Fruit fly (Drosophila melanogaster) whole organism, wandering third instar larva: ENCODE results near the gene Lgr1.

Source experiments
- Abd-B ChIP-seq: fragments of >200 bp; optimal IDR thresholded peaks from 2 replicates; lab custom pipeline; 2017; ENCODE audit warnings: missing biosample characterization, missing genetic modification characterization
- CG32264 ChIP-seq: fragments of 200-800 bp; sonication (Bioruptor generic); optimal IDR thresholded peaks from 2 replicates; lab custom pipeline; 2016; ENCODE audit warnings: missing biosample characterization, missing genetic modification characterization
- CG9705 ChIP-seq: fragments of 200-800 bp; sonication (Bioruptor generic); optimal IDR thresholded peaks from 2 replicates; lab custom pipeline; 2018; ENCODE audit warnings: missing biosample characterization, mild to moderate bottlenecking, missing genetic modification characterization
- CrebA ChIP-seq: fragments of 200-800 bp; sonication (Bioruptor generic); optimal IDR thresholded peaks from 2 replicates; lab custom pipeline; 2016; ENCODE audit warnings: missing biosample characterization, mild to moderate bottlenecking, missing genetic modification characterization, borderline replicate concordance
- Dfd ChIP-seq: fragments of >200 bp; optimal IDR thresholded peaks from 2 replicates; lab custom pipeline; 2017; ENCODE audit warnings: missing biosample characterization, missing genetic modification characterization
- Dif ChIP-seq: fragments of 200-275, 200-300 bp; sonication (Bioruptor generic); optimal IDR thresholded peaks from 2 replicates; lab custom pipeline; 2018; ENCODE audit warnings: missing biosample characterization, missing genetic modification characterization; ENCODE audit not compliant: partially characterized antibody
- GATAd ChIP-seq: sonication (Bioruptor generic); optimal IDR thresholded peaks from 2 replicates; lab custom pipeline; 2016; ENCODE audit warnings: missing biosample characterization, missing genetic modification characterization
- HLH106 ChIP-seq: fragments of 200-800 bp; optimal IDR thresholded peaks from 3 replicates; lab custom pipeline; 2019; ENCODE audit warnings: missing biosample characterization, mild to moderate bottlenecking, missing genetic modification characterization, moderate library complexity
- Hnf4 ChIP-seq: fragments of 200-800 bp; sonication (Bioruptor generic); optimal IDR thresholded peaks from 2 replicates; lab custom pipeline; 2016; ENCODE audit warnings: missing biosample characterization, mild to moderate bottlenecking, missing genetic modification characterization
- Hr78 ChIP-seq: fragments of >200 bp; optimal IDR thresholded peaks from 2 replicates; lab custom pipeline; 2017; ENCODE audit warnings: missing biosample characterization, missing genetic modification characterization
- Hr83 ChIP-seq: fragments of 200-300 bp; sonication (Bioruptor generic); optimal IDR thresholded peaks from 2 replicates; lab custom pipeline; 2016; ENCODE audit warnings: missing biosample characterization, mild to moderate bottlenecking, missing genetic modification characterization, moderate library complexity; ENCODE audit not compliant: poor library complexity, severe bottlenecking
- Jra ChIP-seq: sonication (Bioruptor generic); optimal IDR thresholded peaks from 2 replicates; lab custom pipeline; 2016; ENCODE audit warnings: missing biosample characterization, missing genetic modification characterization
- Mio ChIP-seq: sonication (Bioruptor generic); optimal IDR thresholded peaks from 2 replicates; lab custom pipeline; 2016; ENCODE audit warnings: missing biosample characterization, missing genetic modification characterization
- N ChIP-seq: fragments of >200 bp; optimal IDR thresholded peaks from 2 replicates; lab custom pipeline; 2018; ENCODE audit warnings: missing biosample characterization, missing external identifiers, missing genetic modification characterization
- OdsH ChIP-seq: fragments of 200-800 bp; sonication (Bioruptor generic); optimal IDR thresholded peaks from 2 replicates; lab custom pipeline; 2016; ENCODE audit warnings: missing biosample characterization, mild to moderate bottlenecking, missing genetic modification characterization
- Rel ChIP-seq, 2 experiments: fragments of 200-800 bp; sonication (Bioruptor generic) in 1 of 2; optimal IDR thresholded peaks; 2 replicates in 1 of 2; 3 replicates in 1 of 2; lab custom pipeline; 2016 to 2019; ENCODE audit warnings: mild to moderate bottlenecking in 2 of 2, missing biosample characterization in 2 of 2, missing genetic modification characterization in 2 of 2, moderate library complexity in 1 of 2
- Sp1 ChIP-seq: fragments of 200-800 bp; sonication (Bioruptor generic); optimal IDR thresholded peaks from 3 replicates; lab custom pipeline; 2019; ENCODE audit warnings: missing biosample characterization, mild to moderate bottlenecking, missing genetic modification characterization, moderate library complexity
- Vsx2 ChIP-seq: fragments of 200-300, 225-300 bp; sonication (Bioruptor generic); optimal IDR thresholded peaks from 2 replicates; lab custom pipeline; 2018; ENCODE audit warnings: missing biosample characterization, missing genetic modification characterization; ENCODE audit not compliant: partially characterized antibody
- br ChIP-seq: fragments of 200-800 bp; sonication (Bioruptor generic); optimal IDR thresholded peaks from 2 replicates; lab custom pipeline; 2016; ENCODE audit warnings: missing biosample characterization, missing genetic modification characterization
- brk ChIP-seq: fragments of 200-800 bp; sonication (Bioruptor generic); optimal IDR thresholded peaks from 2 replicates; lab custom pipeline; 2016; ENCODE audit warnings: missing biosample characterization, mild to moderate bottlenecking, missing genetic modification characterization
- dl ChIP-seq, 2 experiments: fragments of 175-275, 200-275 bp in 1 of 2; fragments of 200-275 bp in 1 of 2; sonication (Bioruptor generic); optimal IDR thresholded peaks; lab custom pipeline; 2018; ENCODE audit warnings: mild to moderate bottlenecking in 2 of 2, missing biosample characterization in 2 of 2, missing genetic modification characterization in 2 of 2, moderate library complexity in 2 of 2; ENCODE audit not compliant: partially characterized antibody in 2 of 2, insufficient read depth in 1 of 2
- dmrt93B ChIP-seq: fragments of 200-800 bp; sonication (Bioruptor generic); optimal IDR thresholded peaks from 2 replicates; lab custom pipeline; 2018; ENCODE audit warnings: missing biosample characterization, mild to moderate bottlenecking, missing genetic modification characterization
- dsf ChIP-seq: sonication (Bioruptor generic); optimal IDR thresholded peaks from 2 replicates; lab custom pipeline; 2016; ENCODE audit warnings: missing biosample characterization, missing genetic modification characterization, borderline replicate concordance
- ey ChIP-seq: fragments of 200-800 bp; sonication (Bioruptor generic); optimal IDR thresholded peaks from 2 replicates; lab custom pipeline; 2016; ENCODE audit warnings: missing biosample characterization, missing genetic modification characterization
- foxo ChIP-seq, 2 experiments: fragments of 200-800 bp; sonication (Bioruptor generic); optimal IDR thresholded peaks; 2 replicates in 1 of 2; 3 replicates in 1 of 2; lab custom pipeline; 2016 to 2017; ENCODE audit warnings: missing biosample characterization in 2 of 2, missing genetic modification characterization in 2 of 2
- fru ChIP-seq: fragments of 200-800 bp; sonication (Bioruptor generic); optimal IDR thresholded peaks from 3 replicates; lab custom pipeline; 2016; ENCODE audit warnings: missing biosample characterization, mild to moderate bottlenecking, missing genetic modification characterization
- h ChIP-seq: fragments of 200-800 bp; sonication (Bioruptor generic); optimal IDR thresholded peaks from 3 replicates; lab custom pipeline; 2016; ENCODE audit warnings: missing biosample characterization, mild to moderate bottlenecking, missing genetic modification characterization
- jim ChIP-seq: fragments of 175-275, 200-325 bp; sonication (Bioruptor generic); optimal IDR thresholded peaks from 2 replicates; lab custom pipeline; 2016; ENCODE audit warnings: missing biosample characterization, mild to moderate bottlenecking, missing genetic modification characterization
- lola ChIP-seq: fragments of >200 bp; optimal IDR thresholded peaks from 2 replicates; lab custom pipeline; 2017; ENCODE audit warnings: missing biosample characterization, missing genetic modification characterization
- pan ChIP-seq: fragments of >200 bp; optimal IDR thresholded peaks from 2 replicates; lab custom pipeline; 2017
- psq ChIP-seq: fragments of 200-800 bp; sonication (Bioruptor generic); optimal IDR thresholded peaks from 3 replicates; lab custom pipeline; 2017; ENCODE audit warnings: missing biosample characterization, mild to moderate bottlenecking, missing genetic modification characterization, moderate library complexity
- rgr ChIP-seq: fragments of 200-800 bp; sonication (Bioruptor generic); optimal IDR thresholded peaks from 3 replicates; lab custom pipeline; 2016; ENCODE audit warnings: missing biosample characterization, mild to moderate bottlenecking, missing genetic modification characterization
- sage ChIP-seq: fragments of 200-800 bp; sonication (Bioruptor generic); optimal IDR thresholded peaks from 2 replicates; lab custom pipeline; 2016; ENCODE audit warnings: missing biosample characterization, mild to moderate bottlenecking, missing genetic modification characterization
- sv ChIP-seq: fragments of 200-800 bp; sonication (Bioruptor generic); optimal IDR thresholded peaks from 3 replicates; lab custom pipeline; 2016; ENCODE audit warnings: missing biosample characterization, missing genetic modification characterization
- tai ChIP-seq: sonication (Bioruptor generic); optimal IDR thresholded peaks from 2 replicates; lab custom pipeline; 2016; ENCODE audit warnings: missing biosample characterization, missing genetic modification characterization
- usp ChIP-seq: fragments of >200 bp; optimal IDR thresholded peaks from 2 replicates; lab custom pipeline; 2017; ENCODE audit warnings: missing biosample characterization, missing genetic modification characterization
- woc ChIP-seq: sonication (Bioruptor generic); optimal IDR thresholded peaks from 2 replicates; lab custom pipeline; 2016; ENCODE audit warnings: missing biosample characterization, mild to moderate bottlenecking, missing genetic modification characterization

Lgr1 gene

DNA sequence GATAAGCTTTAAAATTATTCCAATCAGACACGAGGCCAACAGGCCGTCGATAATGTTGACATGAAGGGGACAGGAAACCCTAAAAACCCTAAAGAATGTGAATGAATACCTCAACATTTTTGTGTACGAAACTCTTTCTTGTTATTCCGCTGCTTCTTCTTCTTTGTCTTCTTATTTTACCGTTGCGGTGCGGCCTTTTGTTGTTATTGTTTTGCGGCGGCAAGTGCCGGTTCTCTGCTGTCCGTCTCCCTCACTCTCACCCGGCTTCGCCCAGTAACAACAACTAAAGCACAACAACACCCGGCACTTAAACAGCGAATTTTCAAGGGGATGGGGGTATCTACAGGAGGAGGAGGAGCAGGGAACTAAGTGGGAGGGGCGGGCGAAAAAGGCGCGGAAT is 11.2 kb upstream of the Lgr1 start:
- TF ChIP-seq fru (no peak), Hr78 (GFP tag; lab: Kevin White, UChicago) (no peak), lola (GFP tag; lab: Kevin White, UChicago) (no peak), foxo (GFP tag; optimal IDR thresholded peaks at IDR 0.05; lab: Kevin White, UChicago) (no peak), dmrt93B (GFP tag; lab: Kevin White, UChicago) (no peak), brk (GFP tag; lab: Kevin White, UChicago) (no peak), HLH106 (tag; lab: Kevin White, UChicago) (no peak), CrebA (no peak), OdsH (GFP tag; lab: Kevin White, UChicago) (no peak), dl (GFP tag; optimal IDR thresholded peaks at IDR 0.05; lab: Kevin White, UChicago; ENCODE audit: insufficient read depth in 1 of 2, partially characterized antibody in 2 of 2) (no peak), Dif (no peak), rgr (GFP tag; lab: Kevin White, UChicago) (no peak), ey (GFP tag; lab: Kevin White, UChicago) (no peak), sv (GFP tag; lab: Kevin White, UChicago) (no peak), jim (GFP tag; lab: Kevin White, UChicago) (no peak), sage (GFP tag; lab: Kevin White, UChicago) (no peak), dsf (GFP tag; lab: Kevin White, UChicago) (no peak), Dfd (GFP tag; lab: Kevin White, UChicago) (no peak), woc (GFP tag; lab: Kevin White, UChicago) (no peak)

DNA sequence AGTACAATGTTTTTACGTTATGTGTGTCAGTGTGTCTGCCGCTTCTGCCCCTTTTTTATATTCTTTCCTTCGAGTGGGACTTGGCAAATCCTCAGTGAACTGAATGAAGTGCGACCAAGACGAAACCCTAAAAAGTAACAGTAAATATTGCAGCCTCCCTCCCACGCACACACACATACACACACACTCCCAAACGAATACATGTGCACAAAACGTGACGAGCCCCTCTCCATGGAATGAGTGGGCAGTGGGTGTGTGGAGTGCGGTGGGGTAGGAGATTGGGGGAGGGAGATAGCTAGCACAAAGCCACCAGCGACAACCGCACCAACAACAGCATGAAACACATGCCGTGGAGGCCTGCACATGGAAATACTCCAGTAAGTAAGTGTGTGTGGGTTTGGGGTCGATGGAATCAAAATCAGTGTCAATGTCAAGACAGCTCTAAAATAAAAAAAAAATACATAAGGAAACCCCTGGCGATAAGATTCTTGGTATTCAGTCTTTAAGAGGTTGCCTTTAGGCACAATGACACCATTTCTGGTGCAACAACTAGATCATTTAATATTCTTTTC is 10.7 kb upstream of the Lgr1 start:
- no peak for TF ChIP-seq Rel (GFP tag; optimal IDR thresholded peaks at IDR 0.05; lab: Kevin White, UChicago)
- TF ChIP-seq Rel (tag; optimal IDR thresholded peaks at IDR 0.05; lab: Kevin White, UChicago), result peak; percentile 80
- peak; percentile 52 for TF ChIP-seq psq (GFP tag; lab: Kevin White, UChicago)
- TF ChIP-seq CG32264 (GFP tag; lab: Kevin White, UChicago), result no peak
- peak; percentile 20 for TF ChIP-seq h (GFP tag; lab: Kevin White, UChicago)
- no peak for TF ChIP-seq Vsx2

DNA sequence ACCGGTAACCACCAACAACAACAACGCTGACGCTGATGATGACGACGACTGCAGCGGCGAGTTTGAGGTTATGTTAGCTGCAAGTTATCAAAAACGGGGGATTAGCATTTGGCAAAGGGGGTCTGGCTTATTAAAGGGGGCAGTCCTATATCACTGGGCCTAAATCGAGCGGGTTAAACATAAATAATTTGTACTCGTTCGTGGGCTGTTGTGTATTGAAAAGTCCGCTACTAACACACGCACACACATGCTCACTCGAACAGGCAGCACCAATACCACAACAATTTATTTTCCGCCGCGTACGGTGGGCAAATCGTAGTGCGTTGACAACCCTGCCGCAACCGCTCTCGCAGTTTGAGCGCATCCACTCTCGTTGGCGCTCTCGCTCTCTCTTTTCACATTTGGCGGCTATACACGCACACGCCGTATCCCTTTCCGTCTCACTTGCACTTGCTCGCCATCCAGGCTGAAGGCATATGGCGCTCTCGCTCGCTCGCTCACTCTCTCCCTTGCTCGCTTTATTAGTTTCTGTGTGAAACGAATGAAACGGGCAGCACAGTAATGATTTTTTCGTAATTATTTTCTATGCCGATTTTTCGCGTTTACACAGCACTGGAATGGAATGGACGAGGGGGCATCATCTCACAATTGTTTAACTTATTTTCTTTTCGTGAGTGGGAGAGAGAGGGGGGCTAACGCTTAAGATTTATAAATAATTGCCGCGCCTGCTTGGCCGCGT is 8.6 kb upstream of the Lgr1 start:
- peak; percentile 96 to 97 for TF ChIP-seq dl (GFP tag; optimal IDR thresholded peaks at IDR 0.05; lab: Kevin White, UChicago; ENCODE audit: insufficient read depth in 1 of 2, partially characterized antibody in 2 of 2)
- TF ChIP-seq Jra, result peak; percentile 83
- no peak for TF ChIP-seq Rel (GFP tag; optimal IDR thresholded peaks at IDR 0.05; lab: Kevin White, UChicago)
- TF ChIP-seq Rel (tag; optimal IDR thresholded peaks at IDR 0.05; lab: Kevin White, UChicago), result peak; percentile 72
- TF ChIP-seq br, result peak; percentile 61
- no peak for TF ChIP-seq Abd-B (GFP tag; lab: Kevin White, UChicago)
- TF ChIP-seq Mio (GFP tag; lab: Kevin White, UChicago), result no peak
- peak; percentile 28 for TF ChIP-seq sage (GFP tag; lab: Kevin White, UChicago)
- TF ChIP-seq psq (GFP tag; lab: Kevin White, UChicago), result peak; percentile 75
- peak; percentile 66 for TF ChIP-seq brk (GFP tag; lab: Kevin White, UChicago)
- TF ChIP-seq lola (GFP tag; lab: Kevin White, UChicago), result no peak
- TF ChIP-seq woc (GFP tag; lab: Kevin White, UChicago), result peak; percentile 2
- TF ChIP-seq Dif, result peak; percentile 98
- no peak for TF ChIP-seq dsf (GFP tag; lab: Kevin White, UChicago)
- no peak for TF ChIP-seq pan (lab: Kevin White, UChicago)
- peak; percentile 26 for TF ChIP-seq CG9705 (GFP tag; lab: Kevin White, UChicago)
- peak; percentile 47 for TF ChIP-seq Sp1 (GFP tag; lab: Kevin White, UChicago)
- peak; percentile 53 for TF ChIP-seq OdsH (GFP tag; lab: Kevin White, UChicago)
- TF ChIP-seq h (GFP tag; lab: Kevin White, UChicago), result peak; percentile 84
- no peak for TF ChIP-seq GATAd (GFP tag; lab: Kevin White, UChicago)
- no peak for TF ChIP-seq CrebA
- TF ChIP-seq dmrt93B (GFP tag; lab: Kevin White, UChicago), result no peak
- TF ChIP-seq sv (GFP tag; lab: Kevin White, UChicago), result no peak
- peak; percentile 90 for TF ChIP-seq Hr83 (GFP tag; lab: Kevin White, UChicago)
- no peak for TF ChIP-seq Hr78 (GFP tag; lab: Kevin White, UChicago)
- TF ChIP-seq ey (GFP tag; lab: Kevin White, UChicago), result peak; percentile 3
- TF ChIP-seq rgr (GFP tag; lab: Kevin White, UChicago), result peak; percentile 39
- no peak for TF ChIP-seq jim (GFP tag; lab: Kevin White, UChicago)
- peak; percentile 13 for TF ChIP-seq N (GFP tag; lab: Kevin White, UChicago)
- no peak for TF ChIP-seq Vsx2
- peak; percentile 9 for TF ChIP-seq tai (GFP tag; lab: Kevin White, UChicago)
- TF ChIP-seq Hnf4 (GFP tag; lab: Kevin White, UChicago), result peak; percentile 45
- peak; percentile 75 for TF ChIP-seq fru
- no peak for TF ChIP-seq usp (GFP tag; lab: Kevin White, UChicago)
- TF ChIP-seq foxo (GFP tag; optimal IDR thresholded peaks at IDR 0.05; lab: Kevin White, UChicago), result peak; percentile 52 to 56
